Worm (Caenorhabditis elegans): ENCODE measurements around the gene F41C3.2.

DNA sequence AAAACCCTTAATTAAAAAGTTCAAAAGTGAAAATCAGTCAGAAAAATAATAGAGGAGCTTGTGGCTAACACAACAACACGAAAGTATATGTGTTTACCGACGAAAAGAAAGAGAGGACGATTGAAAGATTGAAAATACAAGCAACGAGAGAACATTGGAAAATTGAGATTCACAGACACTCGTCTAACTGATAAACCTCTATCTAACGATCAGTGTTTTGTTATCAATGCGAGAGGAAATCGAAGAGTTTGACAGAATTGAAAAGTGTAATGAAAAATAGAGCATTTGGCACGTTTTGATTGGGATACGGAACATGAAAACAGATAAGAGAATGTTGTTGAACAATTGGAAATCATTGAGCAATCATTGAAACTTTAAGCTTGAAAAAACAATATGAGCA lies 21.1 kb upstream of the F41C3.2 start:
- TF ChIP-seq aly-2 (tag; optimal IDR thresholded peaks at IDR 0.05) (no peak), elt-3 (tag; optimal IDR thresholded peaks at IDR 0.05) (peak in 1 of 3 experiments; percentile 37)

Measured in whole organism, L3 larva.